Worm (Caenorhabditis elegans): Measurements from ENCODE around the gene ttbk-3.

ce11 chrIV:9878893-9879379 is 10.8 kb downstream of the ttbk-3 start, which contains the start of gene nhr-4:
- no peak for TF ChIP-seq hlh-12 (tag; optimal IDR thresholded peaks at IDR 0.05)
- TF ChIP-seq unc-130 (GFP tag; optimal IDR thresholded peaks at IDR 0.05) = no peak
- TF ChIP-seq lin-35 (GFP tag; optimal IDR thresholded peaks at IDR 0.05) = no peak
- TF ChIP-seq chd-7 (tag; optimal IDR thresholded peaks at IDR 0.05) = no peak
- no peak for TF ChIP-seq pha-4 (tag; optimal IDR thresholded peaks at IDR 0.05)
- TF ChIP-seq atf-7 (tag; optimal IDR thresholded peaks at IDR 0.05) = no peak
- no peak for TF ChIP-seq cebp-2 (GFP tag; IDR thresholded peaks at IDR 0.05)
- TF ChIP-seq lir-1 (GFP tag; conservative IDR thresholded peaks at IDR 0.05) = no peak
- TF ChIP-seq snpc-4 (GFP tag; optimal IDR thresholded peaks at IDR 0.05) = no peak
- TF ChIP-seq snpc-4 (tag; optimal IDR thresholded peaks at IDR 0.05) = no peak
- no peak for TF ChIP-seq mxl-1 (tag; optimal IDR thresholded peaks at IDR 0.05)
- no peak for TF ChIP-seq F49E8.2 (tag; optimal IDR thresholded peaks at IDR 0.05; ENCODE audit: insufficient read depth)
- TF ChIP-seq snpc-3.4 (tag; optimal IDR thresholded peaks at IDR 0.05) = no peak
